Worm (Caenorhabditis elegans) whole organism, L2 larva: ENCODE results near the gene delm-1.
A peak's percentile ranks its signal among the peaks of the same experiment; 100 is the strongest.

Experiments used
- F13H6.1 ChIP-seq: sonication (generic microtip); optimal IDR thresholded peaks from 2 replicates; lab custom pipeline; 2016; ENCODE audit warnings: missing genetic modification characterization, missing compliant biosample characterization
- R02D3.7 ChIP-seq: fragments of 150-350 bp; optimal IDR thresholded peaks from 2 replicates; lab custom pipeline; 2014; ENCODE audit warnings: missing biosample characterization, missing genetic modification characterization
- Y55F3AM.14 ChIP-seq: fragments of 200-800 bp; sonication (Bioruptor generic); optimal IDR thresholded peaks from 2 replicates; lab custom pipeline; 2018; ENCODE audit warnings: mild to moderate bottlenecking, missing genetic modification characterization, missing compliant biosample characterization
- ZK546.5 ChIP-seq: sonication (generic microtip); optimal IDR thresholded peaks from 2 replicates; lab custom pipeline; 2017; ENCODE audit warnings: missing biosample characterization, missing genetic modification characterization
- alr-1 ChIP-seq: fragments of 150-350 bp; optimal IDR thresholded peaks from 2 replicates; lab custom pipeline; 2014; ENCODE audit warnings: missing biosample characterization, missing genetic modification characterization
- aly-2 ChIP-seq: fragments of 150-350 bp; optimal IDR thresholded peaks from 2 replicates; lab custom pipeline; 2014; ENCODE audit warnings: missing biosample characterization, missing genetic modification characterization
- ama-1 ChIP-seq: fragments of 150-350 bp; optimal IDR thresholded peaks from 2 replicates; lab custom pipeline; 2018; ENCODE audit warnings: inconsistent platforms
- blmp-1 ChIP-seq: sonication (generic microtip); optimal IDR thresholded peaks from 2 replicates; lab custom pipeline; 2017; ENCODE audit warnings: missing genetic modification characterization, mild to moderate bottlenecking, missing compliant biosample characterization, antibody characterized with exemption, moderate library complexity; ENCODE audit not compliant: insufficient read depth
- crh-2 ChIP-seq: sonication (generic microtip); optimal IDR thresholded peaks from 2 replicates; lab custom pipeline; 2017; ENCODE audit warnings: missing biosample characterization, missing genetic modification characterization
- egl-27 ChIP-seq: sonication (generic microtip); optimal IDR thresholded peaks from 3 replicates; lab custom pipeline; 2017; ENCODE audit warnings: missing biosample characterization, missing genetic modification reagents, missing genetic modification characterization
- elt-3 ChIP-seq: sonication (generic microtip); optimal IDR thresholded peaks from 2 replicates; lab custom pipeline; 2017; ENCODE audit warnings: missing biosample characterization, missing genetic modification characterization
- fos-1 ChIP-seq: fragments of 150-350 bp; optimal IDR thresholded peaks from 2 replicates; lab custom pipeline; 2014; ENCODE audit warnings: missing biosample characterization, missing genetic modification characterization
- gmeb-1 ChIP-seq: fragments of 150-350 bp; optimal IDR thresholded peaks from 2 replicates; lab custom pipeline; 2014; ENCODE audit warnings: missing biosample characterization, missing genetic modification characterization
- lin-11 ChIP-seq: fragments of 150-350 bp; sonication (generic microtip); optimal IDR thresholded peaks from 2 replicates; lab custom pipeline; 2014; ENCODE audit warnings: missing biosample characterization, missing genetic modification characterization, inconsistent platforms, mixed read lengths
- lsy-2 ChIP-seq, 2 experiments: fragments of 150-350 bp in 1 of 2; sonication (generic microtip) in 1 of 2; optimal IDR thresholded peaks; 2 replicates each; lab custom pipeline; 2014 to 2017; ENCODE audit warnings: missing biosample characterization in 2 of 2, missing genetic modification characterization in 2 of 2
- mab-5 ChIP-seq: fragments of 150-350 bp; optimal IDR thresholded peaks from 2 replicates; lab custom pipeline; 2014; ENCODE audit warnings: missing biosample characterization, missing genetic modification characterization
- mbf-1 ChIP-seq: sonication (generic microtip); optimal IDR thresholded peaks from 2 replicates; lab custom pipeline; 2017; ENCODE audit warnings: missing biosample characterization, missing genetic modification characterization
- mdl-1 ChIP-seq, 2 experiments: fragments of 150-350 bp in 1 of 2; sonication (generic microtip) in 1 of 2; optimal IDR thresholded peaks; 2 replicates each; lab custom pipeline; 2017; ENCODE audit warnings: missing biosample characterization in 2 of 2, missing genetic modification characterization in 2 of 2
- nhr-11 ChIP-seq: fragments of 150-350 bp; optimal IDR thresholded peaks from 2 replicates; lab custom pipeline; 2014; ENCODE audit warnings: missing biosample characterization, missing genetic modification characterization
- nhr-12 ChIP-seq: fragments of 150-350 bp; optimal IDR thresholded peaks from 2 replicates; lab custom pipeline; 2014; ENCODE audit warnings: missing biosample characterization, missing genetic modification characterization
- nhr-129 ChIP-seq: fragments of 150-350 bp; optimal IDR thresholded peaks from 2 replicates; lab custom pipeline; 2014; ENCODE audit warnings: missing biosample characterization, missing genetic modification characterization
- nhr-21 ChIP-seq: fragments of 150-350 bp; optimal IDR thresholded peaks from 2 replicates; lab custom pipeline; 2014; ENCODE audit warnings: missing biosample characterization, missing genetic modification characterization
- nhr-23 ChIP-seq: fragments of 150-350 bp; optimal IDR thresholded peaks from 2 replicates; lab custom pipeline; 2014; ENCODE audit warnings: missing biosample characterization, missing genetic modification reagents, missing genetic modification characterization
- nhr-237 ChIP-seq: fragments of 150-350 bp; optimal IDR thresholded peaks from 2 replicates; lab custom pipeline; 2014; ENCODE audit warnings: missing biosample characterization, missing genetic modification characterization
- peb-1 ChIP-seq: fragments of 150-350 bp; optimal IDR thresholded peaks from 2 replicates; lab custom pipeline; 2014; ENCODE audit warnings: missing biosample characterization, missing genetic modification characterization
- sem-4 ChIP-seq: fragments of 150-350 bp; optimal IDR thresholded peaks from 2 replicates; lab custom pipeline; 2014; ENCODE audit warnings: missing biosample characterization, missing genetic modification reagents, missing genetic modification characterization
- skn-1 ChIP-seq: sonication (generic microtip); optimal IDR thresholded peaks from 2 replicates; lab custom pipeline; 2017; ENCODE audit warnings: missing biosample characterization, missing genetic modification characterization
- sma-9 ChIP-seq, 2 experiments: fragments of 150-350 bp in 1 of 2; sonication (generic microtip) in 1 of 2; optimal IDR thresholded peaks; 2 replicates each; lab custom pipeline; 2014 to 2016; ENCODE audit warnings: missing genetic modification characterization in 2 of 2, mild to moderate bottlenecking in 1 of 2, missing biosample characterization in 1 of 2, missing compliant biosample characterization in 1 of 2, missing genetic modification reagents in 1 of 2, moderate library complexity in 1 of 2
- snpc-4 ChIP-seq: fragments of 150-350 bp; optimal IDR thresholded peaks from 2 replicates; lab custom pipeline; 2014; ENCODE audit warnings: missing biosample characterization, missing genetic modification characterization
- unc-39 ChIP-seq: fragments of 150-350 bp; optimal IDR thresholded peaks from 2 replicates; lab custom pipeline; 2014; ENCODE audit warnings: missing biosample characterization, missing genetic modification characterization
- unc-55 ChIP-seq: fragments of 150-350 bp; sonication (generic microtip); optimal IDR thresholded peaks from 3 replicates; lab custom pipeline; 2014; ENCODE audit warnings: missing biosample characterization, missing genetic modification reagents, missing genetic modification characterization
- unc-62 ChIP-seq: fragments of 150-350 bp; optimal IDR thresholded peaks from 2 replicates; lab custom pipeline; 2014; ENCODE audit warnings: missing biosample characterization, missing genetic modification reagents, missing genetic modification characterization

The delm-1 gene

ce11 chrIV:9120220-9120619, 15.1 kb downstream of the delm-1 start:
- TF ChIP-seq blmp-1 (tag; lab: Kevin White, UChicago) (no peak), nhr-12 (tag; lab: Kevin White, UChicago) (no peak), snpc-4 (tag; lab: Kevin White, UChicago) (no peak), sma-9 (GFP tag; optimal IDR thresholded peaks at IDR 0.05; lab: Kevin White, UChicago) (no peak), sma-9 (tag; optimal IDR thresholded peaks at IDR 0.05; lab: Kevin White, UChicago) (no peak), lsy-2 (tag; optimal IDR thresholded peaks at IDR 0.05; lab: Kevin White, UChicago) (no peak), unc-39 (tag; lab: Kevin White, UChicago) (no peak)

ce11 chrIV:9118792-9119191, 16.5 kb downstream of the delm-1 start, which contains the start of gene nrfl-1:
Gene nrfl-1 (plus strand): TSS chrIV:9119092.
- TF ChIP-seq snpc-4 (tag; lab: Kevin White, UChicago) (no peak), nhr-11 (no peak), F13H6.1 (no peak), fos-1 (tag; lab: Kevin White, UChicago) (no peak), crh-2 (tag; lab: Kevin White, UChicago) (no peak), sma-9 (GFP tag; optimal IDR thresholded peaks at IDR 0.05; lab: Kevin White, UChicago) (no peak), sma-9 (tag; optimal IDR thresholded peaks at IDR 0.05; lab: Kevin White, UChicago) (no peak), gmeb-1 (tag; lab: Kevin White, UChicago) (no peak), unc-62 (GFP tag; lab: Kevin White, UChicago) (no peak), ZK546.5 (tag; lab: Kevin White, UChicago) (no peak), Y55F3AM.14 (GFP tag; lab: Kevin White, UChicago) (no peak), elt-3 (tag; lab: Kevin White, UChicago) (no peak), skn-1 (tag; lab: Kevin White, UChicago) (no peak), unc-55 (GFP tag; lab: Kevin White, UChicago) (no peak), mdl-1 (tag; optimal IDR thresholded peaks at IDR 0.05; lab: Kevin White, UChicago) (no peak), egl-27 (tag; lab: Kevin White, UChicago) (no peak)
- TF ChIP-seq, all 48 proteins: peak for 0

DNA sequence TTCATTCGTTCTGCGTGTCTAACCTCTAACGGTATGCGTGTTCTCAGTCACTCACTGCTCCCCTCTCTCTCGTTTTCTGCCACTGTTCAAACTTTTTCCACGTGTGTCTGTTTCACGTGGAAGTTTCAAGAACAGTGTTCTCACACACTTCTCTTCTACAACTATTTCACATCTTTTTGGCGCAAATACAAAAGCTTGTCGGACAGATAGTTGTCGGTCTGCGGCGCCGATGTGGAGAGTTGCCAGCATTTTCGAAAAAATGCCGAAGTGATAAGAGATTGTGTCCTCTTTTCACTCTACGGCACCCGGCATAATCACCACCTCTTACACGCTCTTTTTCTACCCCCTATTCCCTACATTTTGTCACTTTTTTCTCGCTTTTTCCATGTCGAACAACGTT, 16.9 kb downstream of the delm-1 start:
- TF ChIP-seq ama-1 (no peak), nhr-129 (tag; lab: Kevin White, UChicago) (no peak), mab-5 (tag; lab: Kevin White, UChicago) (no peak), nhr-23 (no peak), nhr-21 (tag; lab: Kevin White, UChicago) (no peak), F13H6.1 (peak; percentile 53), crh-2 (tag; lab: Kevin White, UChicago) (peak; percentile 12), alr-1 (tag; lab: Kevin White, UChicago) (no peak), nhr-237 (tag; lab: Kevin White, UChicago) (no peak), aly-2 (tag; lab: Kevin White, UChicago) (no peak), fos-1 (tag; lab: Kevin White, UChicago) (peak; percentile 16), peb-1 (tag; lab: Kevin White, UChicago) (no peak)
- TF ChIP-seq, all 48 proteins: peak for 3

DNA sequence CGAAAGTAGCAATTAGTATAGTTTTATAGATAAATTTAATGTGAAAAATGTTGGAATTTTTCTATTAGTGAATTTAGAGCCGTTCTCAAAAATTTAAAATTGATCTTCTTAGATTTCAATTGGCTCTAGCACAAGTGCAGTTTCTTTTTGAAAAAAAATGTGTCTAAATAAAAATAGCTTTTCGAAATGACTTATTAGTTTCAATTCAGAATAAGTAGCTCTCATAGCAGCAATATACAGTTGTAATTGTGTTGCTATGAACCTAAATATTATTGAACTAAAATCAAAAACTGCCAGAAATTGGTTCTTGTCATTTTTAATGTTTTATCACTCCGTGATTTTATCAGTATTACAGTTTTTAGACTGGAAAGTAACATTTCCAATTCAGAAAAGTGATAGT, 17.6 kb downstream of the delm-1 start:
- TF ChIP-seq lsy-2 (tag; optimal IDR thresholded peaks at IDR 0.05; lab: Kevin White, UChicago), result no peak
- TF ChIP-seq lin-11, result no peak
- no peak for TF ChIP-seq nhr-21 (tag; lab: Kevin White, UChicago)
- no peak for TF ChIP-seq skn-1 (tag; lab: Kevin White, UChicago)
- no peak for TF ChIP-seq R02D3.7 (tag; lab: Kevin White, UChicago)
- no peak for TF ChIP-seq nhr-11
- no peak for TF ChIP-seq Y55F3AM.14 (GFP tag; lab: Kevin White, UChicago)
- TF ChIP-seq ama-1, result no peak
- no peak for TF ChIP-seq aly-2 (tag; lab: Kevin White, UChicago)
- no peak for TF ChIP-seq egl-27 (tag; lab: Kevin White, UChicago)
- no peak for TF ChIP-seq sem-4 (tag; lab: Kevin White, UChicago)
- no peak for TF ChIP-seq gmeb-1 (tag; lab: Kevin White, UChicago)
- TF ChIP-seq mbf-1, result no peak
- TF ChIP-seq fos-1 (tag; lab: Kevin White, UChicago), result no peak
- TF ChIP-seq F13H6.1, result no peak

ce11 chrIV:9116452-9116851, 18.8 kb downstream of the delm-1 start:
- no peak for TF ChIP-seq elt-3 (tag; lab: Kevin White, UChicago)
- no peak for TF ChIP-seq alr-1 (tag; lab: Kevin White, UChicago)
- TF ChIP-seq aly-2 (tag; lab: Kevin White, UChicago), result no peak
- no peak for TF ChIP-seq nhr-129 (tag; lab: Kevin White, UChicago)
- peak; percentile 89 for TF ChIP-seq fos-1 (tag; lab: Kevin White, UChicago)
- TF ChIP-seq skn-1 (tag; lab: Kevin White, UChicago), result no peak
- TF ChIP-seq, all 48 proteins: peak for 1
